Worm (Caenorhabditis elegans) whole organism, late embryonic: ENCODE measurements around the gene sra-26.

Experiments
- ama-1 ChIP-seq: fragments of 150-350 bp; optimal IDR thresholded peaks from 2 replicates; lab custom pipeline; 2014
- ceh-45 ChIP-seq: fragments of 200-800 bp; sonication (Bioruptor generic); IDR thresholded peaks from 2 replicates; pipeline ENCODE4 v1.3.6; 2022; ENCODE audit warnings: missing genetic modification reagents, missing genetic modification characterization, missing compliant biosample characterization
- ceh-9 ChIP-seq: sonication (generic microtip); optimal IDR thresholded peaks from 2 replicates; lab custom pipeline; 2016; ENCODE audit warnings: mild to moderate bottlenecking, missing genetic modification characterization, inconsistent platforms, missing compliant biosample characterization
- hlh-15 ChIP-seq: sonication (generic microtip); optimal IDR thresholded peaks from 2 replicates; lab custom pipeline; 2016; ENCODE audit warnings: missing genetic modification characterization, missing compliant biosample characterization
- hlh-8 ChIP-seq: sonication (generic microtip); optimal IDR thresholded peaks from 2 replicates; lab custom pipeline; 2016; ENCODE audit warnings: missing genotype, missing genetic modification characterization, missing compliant biosample characterization
- nhr-11 ChIP-seq: fragments of 150-350 bp; optimal IDR thresholded peaks from 2 replicates; lab custom pipeline; 2014; ENCODE audit warnings: missing biosample characterization, missing genetic modification characterization
- ref-2 ChIP-seq: sonication (generic microtip); optimal IDR thresholded peaks from 2 replicates; lab custom pipeline; 2016; ENCODE audit warnings: missing genetic modification characterization, missing compliant biosample characterization
- sdc-2 ChIP-seq: sonication (generic microtip); optimal IDR thresholded peaks from 2 replicates; lab custom pipeline; 2016; ENCODE audit warnings: missing genotype, missing genetic modification characterization, missing compliant biosample characterization
- sox-4 ChIP-seq: sonication (generic microtip); optimal IDR thresholded peaks from 2 replicates; lab custom pipeline; 2017; ENCODE audit warnings: mild to moderate bottlenecking, missing genetic modification characterization, inconsistent platforms, missing compliant biosample characterization
- tbx-2 ChIP-seq: sonication (generic microtip); optimal IDR thresholded peaks from 2 replicates; lab custom pipeline; 2016; ENCODE audit warnings: missing genetic modification characterization, missing compliant biosample characterization
- zip-5 ChIP-seq: sonication (generic microtip); optimal IDR thresholded peaks from 2 replicates; lab custom pipeline; 2016; ENCODE audit warnings: missing genetic modification characterization, missing compliant biosample characterization

DNA sequence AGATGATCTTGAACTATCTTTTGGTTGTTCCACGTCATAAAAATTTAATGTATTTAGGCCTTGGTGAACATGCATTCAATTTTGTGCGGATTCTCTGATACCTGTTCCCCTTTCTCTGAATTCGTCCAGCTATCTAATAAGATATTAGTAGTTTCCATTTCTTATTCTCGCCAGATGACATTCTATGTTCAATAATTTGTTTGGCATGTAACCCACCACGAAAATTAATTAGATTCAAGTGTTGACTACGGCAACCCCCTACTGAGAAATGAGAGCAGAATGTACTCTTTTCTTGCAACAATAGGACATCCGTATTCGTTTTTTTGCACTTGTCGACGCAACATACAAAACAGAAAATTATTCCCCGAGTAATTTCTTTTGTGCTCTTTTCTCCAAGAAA is 9.4 kb downstream of the sra-26 start:
- no peak for TF ChIP-seq ama-1
- TF ChIP-seq hlh-15, result no peak
- TF ChIP-seq hlh-8, result no peak
- TF ChIP-seq ref-2 (tag; lab: Kevin White, UChicago), result no peak
- TF ChIP-seq sdc-2 (tag; lab: Kevin White, UChicago), result no peak
- TF ChIP-seq sox-4, result no peak
- no peak for TF ChIP-seq ceh-45
- no peak for TF ChIP-seq tbx-2 (tag; lab: Kevin White, UChicago)
- no peak for TF ChIP-seq zip-5 (tag; lab: Kevin White, UChicago)
- TF ChIP-seq ceh-9 (tag; lab: Kevin White, UChicago), result no peak
- no peak for TF ChIP-seq nhr-11 (tag; lab: Kevin White, UChicago)
